Worm (Caenorhabditis elegans) whole organism, young adult: ENCODE data around the gene R12A1.3.

ENCODE experiments used
- B0019.2 ChIP-seq: fragments of 200-800 bp; sonication (Bioruptor generic); conservative IDR thresholded peaks from 2 replicates; pipeline ENCODE4 v1.3.6; 2022; ENCODE audit warnings: missing genetic modification reagents, missing genetic modification characterization, missing compliant biosample characterization
- C06A6.2 ChIP-seq: fragments of 200-800 bp; sonication (Bioruptor generic); conservative IDR thresholded peaks from 2 replicates; pipeline ENCODE4 v1.3.6; 2022; ENCODE audit warnings: missing genetic modification characterization, missing compliant biosample characterization
- D2030.7 ChIP-seq: fragments of 200-800 bp; sonication (Bioruptor generic); IDR thresholded peaks from 2 replicates; pipeline ENCODE4 v1.3.6; 2022; ENCODE audit warnings: missing genetic modification reagents, missing genetic modification characterization, missing compliant biosample characterization
- F22D6.2 ChIP-seq: sonication (generic microtip); optimal IDR thresholded peaks from 2 replicates; lab custom pipeline; 2016; ENCODE audit warnings: mild to moderate bottlenecking, missing genetic modification characterization, missing compliant biosample characterization
- F39B2.1 ChIP-seq: fragments of 200-800 bp; sonication (Bioruptor generic); IDR thresholded peaks from 2 replicates; pipeline ENCODE4 v1.3.6; 2022; ENCODE audit warnings: missing genetic modification reagents, missing genetic modification characterization, missing compliant biosample characterization
- F55B11.4 ChIP-seq: sonication (generic microtip); optimal IDR thresholded peaks from 2 replicates; lab custom pipeline; 2016; ENCODE audit warnings: missing compliant biosample characterization, missing genetic modification characterization, borderline replicate concordance; ENCODE audit not compliant: insufficient read depth
- F57A8.1 ChIP-seq: fragments of 200-800 bp; sonication (Bioruptor generic); optimal IDR thresholded peaks from 2 replicates; lab custom pipeline; 2018; ENCODE audit warnings: mild to moderate bottlenecking, missing genetic modification characterization, moderate library complexity, missing compliant biosample characterization
- K11D2.4 ChIP-seq: fragments of 200-800 bp; sonication (Bioruptor generic); IDR thresholded peaks from 2 replicates; pipeline ENCODE4 v1.3.6; 2022; ENCODE audit warnings: missing genetic modification reagents, missing genetic modification characterization, missing compliant biosample characterization
- T07F8.4 ChIP-seq: sonication (generic microtip); optimal IDR thresholded peaks from 2 replicates; lab custom pipeline; 2016; ENCODE audit warnings: mild to moderate bottlenecking, missing genetic modification characterization, moderate library complexity, missing compliant biosample characterization
- Y53F4B.3 ChIP-seq: fragments of 200-800 bp; sonication (Bioruptor generic); IDR thresholded peaks from 2 replicates; pipeline ENCODE4 v1.3.6; 2022; ENCODE audit warnings: missing genetic modification reagents, missing genetic modification characterization, missing compliant biosample characterization
- Y56A3A.18 ChIP-seq: fragments of 200-800 bp; sonication (Bioruptor generic); IDR thresholded peaks from 2 replicates; pipeline ENCODE4 v1.3.6; 2022; ENCODE audit warnings: missing genetic modification reagents, missing genetic modification characterization, missing compliant biosample characterization
- akir-1 ChIP-seq: fragments of 200-800 bp; sonication (Bioruptor generic); optimal IDR thresholded peaks from 2 replicates; lab custom pipeline; 2018; ENCODE audit warnings: mild to moderate bottlenecking, missing genetic modification characterization, moderate library complexity, missing compliant biosample characterization
- aptf-2 ChIP-seq: fragments of 200-800 bp; sonication (Bioruptor generic); conservative IDR thresholded peaks from 2 replicates; pipeline ENCODE4 v1.3.6; 2022; ENCODE audit warnings: missing genetic modification reagents, missing genetic modification characterization, missing compliant biosample characterization
- aptf-3 ChIP-seq: fragments of 200-800 bp; sonication (Bioruptor generic); IDR thresholded peaks from 2 replicates; pipeline ENCODE4 v1.3.6; 2022; ENCODE audit warnings: missing genetic modification characterization, missing compliant biosample characterization
- atf-7 ChIP-seq: sonication (generic microtip); optimal IDR thresholded peaks from 2 replicates; lab custom pipeline; 2017; ENCODE audit warnings: mild to moderate bottlenecking, missing genetic modification characterization, missing compliant biosample characterization
- athp-1 ChIP-seq: sonication (generic microtip); optimal IDR thresholded peaks from 2 replicates; lab custom pipeline; 2017; ENCODE audit warnings: mild to moderate bottlenecking, missing genetic modification characterization, missing compliant biosample characterization
- ccch-3 ChIP-seq: fragments of 200-800 bp; sonication (Bioruptor generic); optimal IDR thresholded peaks from 2 replicates; lab custom pipeline; 2018; ENCODE audit warnings: mild to moderate bottlenecking, missing genetic modification characterization, missing compliant biosample characterization
- ceh-27 ChIP-seq: fragments of 200-800 bp; sonication (Bioruptor generic); optimal IDR thresholded peaks from 2 replicates; lab custom pipeline; 2018; ENCODE audit warnings: mild to moderate bottlenecking, missing genetic modification characterization, moderate library complexity, missing compliant biosample characterization
- ceh-40 ChIP-seq: fragments of 200-800 bp; sonication (Bioruptor generic); IDR thresholded peaks from 2 replicates; pipeline ENCODE4 v1.3.6; 2022; ENCODE audit warnings: missing genetic modification characterization, missing compliant biosample characterization
- ceh-58 ChIP-seq: fragments of 200-800 bp; sonication (Bioruptor generic); IDR thresholded peaks from 2 replicates; pipeline ENCODE4 v1.3.6; 2022; ENCODE audit warnings: missing genetic modification characterization, missing compliant biosample characterization
- ceh-91 ChIP-seq: fragments of 200-800 bp; sonication (Bioruptor generic); IDR thresholded peaks from 2 replicates; pipeline ENCODE4 v1.3.6; 2022; ENCODE audit warnings: missing genetic modification reagents, missing genetic modification characterization, missing compliant biosample characterization
- die-1 ChIP-seq: sonication (generic microtip); optimal IDR thresholded peaks from 2 replicates; lab custom pipeline; 2016; ENCODE audit warnings: missing genotype, mild to moderate bottlenecking, missing genetic modification characterization, missing compliant biosample characterization
- dpff-1 ChIP-seq: sonication (generic microtip); optimal IDR thresholded peaks from 2 replicates; lab custom pipeline; 2017; ENCODE audit warnings: mild to moderate bottlenecking, missing genetic modification characterization, missing compliant biosample characterization
- egl-18 ChIP-seq: fragments of 200-800 bp; sonication (Bioruptor generic); IDR thresholded peaks from 2 replicates; pipeline ENCODE4 v1.3.6; 2022; ENCODE audit warnings: missing genetic modification reagents, missing genetic modification characterization, missing compliant biosample characterization
- ekl-4 ChIP-seq: fragments of 200-800 bp; sonication (Bioruptor generic); IDR thresholded peaks from 2 replicates; pipeline ENCODE4 v1.3.6; 2022; ENCODE audit warnings: missing genetic modification reagents, missing genetic modification characterization, missing compliant biosample characterization
- ets-4 ChIP-seq: fragments of 200-800 bp; sonication (Bioruptor generic); optimal IDR thresholded peaks from 2 replicates; lab custom pipeline; 2018; ENCODE audit warnings: mild to moderate bottlenecking, missing genetic modification characterization, missing compliant biosample characterization
- hmg-20 ChIP-seq: fragments of 200-800 bp; sonication (Bioruptor generic); IDR thresholded peaks from 2 replicates; pipeline ENCODE4 v1.3.6; 2022; ENCODE audit warnings: missing genetic modification reagents, missing genetic modification characterization, missing compliant biosample characterization
- hsf-1 ChIP-seq: fragments of 200-800 bp; sonication (Bioruptor generic); IDR thresholded peaks from 2 replicates; pipeline ENCODE4 v1.3.6; 2022; ENCODE audit warnings: missing genetic modification reagents, missing genetic modification characterization, missing compliant biosample characterization
- lin-54 ChIP-seq: fragments of 200-800 bp; sonication (Bioruptor generic); optimal IDR thresholded peaks from 2 replicates; lab custom pipeline; 2018; ENCODE audit warnings: mild to moderate bottlenecking, missing genetic modification characterization, missing compliant biosample characterization
- lir-1 ChIP-seq: fragments of 200-800 bp; sonication (Bioruptor generic); conservative IDR thresholded peaks from 2 replicates; pipeline ENCODE4 v1.3.6; 2022; ENCODE audit warnings: missing genetic modification reagents, missing genetic modification characterization, missing compliant biosample characterization
- lsl-1 ChIP-seq: fragments of 200-800 bp; sonication (Bioruptor generic); optimal IDR thresholded peaks from 2 replicates; lab custom pipeline; 2018; ENCODE audit warnings: mild to moderate bottlenecking, missing genetic modification characterization, moderate library complexity, missing compliant biosample characterization
- madf-8 ChIP-seq: fragments of 200-800 bp; sonication (Bioruptor generic); conservative IDR thresholded peaks from 2 replicates; pipeline ENCODE4 v1.3.6; 2022; ENCODE audit warnings: missing genetic modification reagents, missing genetic modification characterization, missing compliant biosample characterization
- mes-4 ChIP-seq: sonication (generic microtip); optimal IDR thresholded peaks from 2 replicates; lab custom pipeline; 2016; ENCODE audit warnings: missing genotype, missing genetic modification characterization, missing compliant biosample characterization
- nfyb-1 ChIP-seq: fragments of 200-800 bp; sonication (Bioruptor generic); IDR thresholded peaks from 2 replicates; pipeline ENCODE4 v1.3.6; 2022; ENCODE audit warnings: missing genetic modification reagents, missing genetic modification characterization, missing compliant biosample characterization
- nhr-179 ChIP-seq: sonication (generic microtip); optimal IDR thresholded peaks from 2 replicates; lab custom pipeline; 2016; ENCODE audit warnings: mild to moderate bottlenecking, missing genetic modification characterization, missing compliant biosample characterization
- rcor-1 ChIP-seq: fragments of 200-800 bp; sonication (Bioruptor generic); IDR thresholded peaks from 2 replicates; pipeline ENCODE4 v1.3.6; 2022; ENCODE audit warnings: missing genetic modification reagents, missing genetic modification characterization, missing compliant biosample characterization
- rec-8 ChIP-seq, 2 experiments: sonication (generic microtip); optimal IDR thresholded peaks; 2 replicates each; lab custom pipeline; 2016; ENCODE audit warnings: mild to moderate bottlenecking in 2 of 2, missing genetic modification characterization in 2 of 2, missing genetic modification reagents in 2 of 2, missing genotype in 2 of 2, missing biosample characterization in 1 of 2, missing compliant biosample characterization in 1 of 2, moderate library complexity in 1 of 2
- repo-1 ChIP-seq: sonication (generic microtip); optimal IDR thresholded peaks from 2 replicates; lab custom pipeline; 2017; ENCODE audit warnings: mild to moderate bottlenecking, missing genetic modification characterization, missing compliant biosample characterization
- rpc-1 ChIP-seq, 2 experiments: fragments of 150-350 bp in 1 of 2; sonication (generic microtip) in 1 of 2; optimal IDR thresholded peaks; 2 replicates each; lab custom pipeline; 2014 to 2018; ENCODE audit warnings: missing biosample characterization in 1 of 2, missing genetic modification characterization in 1 of 2, missing genetic modification reagents in 1 of 2, missing genotype in 1 of 2
- snpc-1.3 ChIP-seq: sonication (generic microtip); optimal IDR thresholded peaks from 2 replicates; lab custom pipeline; 2017; ENCODE audit warnings: missing genetic modification characterization, mild to moderate bottlenecking, missing compliant biosample characterization, antibody characterized with exemption, moderate library complexity, missing genotype, missing genetic modification reagents; ENCODE audit not compliant: insufficient read depth
- snpc-4 ChIP-seq, 5 experiments: fragments of 150-350 bp in 1 of 5; sonication (generic microtip) in 4 of 5; optimal IDR thresholded peaks; 2 replicates each; lab custom pipeline; 2014 to 2018; ENCODE audit warnings: missing genetic modification characterization in 5 of 5, missing biosample characterization in 3 of 5, antibody characterized with exemption in 2 of 5, mild to moderate bottlenecking in 2 of 5, missing compliant biosample characterization in 2 of 5, missing genotype in 2 of 5, moderate library complexity in 2 of 5, missing genetic modification reagents in 1 of 5
- tbp1 ChIP-seq: fragments of 200-800 bp; sonication (Bioruptor generic); optimal IDR thresholded peaks from 2 replicates; lab custom pipeline; 2018; ENCODE audit warnings: mild to moderate bottlenecking, missing genetic modification characterization, missing compliant biosample characterization
- tlf-1 ChIP-seq: fragments of 200-800 bp; sonication (Bioruptor generic); optimal IDR thresholded peaks from 2 replicates; lab custom pipeline; 2018; ENCODE audit warnings: mild to moderate bottlenecking, missing genetic modification characterization, missing compliant biosample characterization
- zim-3 ChIP-seq: sonication (generic microtip); optimal IDR thresholded peaks from 2 replicates; lab custom pipeline; 2017; ENCODE audit warnings: mild to moderate bottlenecking, missing genetic modification characterization, moderate library complexity, missing compliant biosample characterization
- ztf-3 ChIP-seq: fragments of 200-800 bp; sonication (Bioruptor generic); optimal IDR thresholded peaks from 2 replicates; lab custom pipeline; 2018; ENCODE audit warnings: mild to moderate bottlenecking, missing genetic modification characterization, missing compliant biosample characterization
- ztf-6 ChIP-seq: fragments of 200-800 bp; sonication (Bioruptor generic); IDR thresholded peaks from 2 replicates; pipeline ENCODE4 v1.3.6; 2022; ENCODE audit warnings: missing genetic modification reagents, missing genetic modification characterization, missing compliant biosample characterization

The R12A1.3 gene

ce11 chrV:1471078-1471969, 45.7 kb upstream of the R12A1.3 start (continued):
- no peak for TF ChIP-seq ztf-6 (GFP tag; lab: Robert Waterston, UW)
- TF ChIP-seq lsl-1: peak; percentile 67
- no peak for TF ChIP-seq repo-1
- no peak for TF ChIP-seq Y56A3A.18
- no peak for TF ChIP-seq zim-3 (tag; lab: Kevin White, UChicago)
- TF ChIP-seq egl-18: no peak
- TF ChIP-seq die-1 (tag; lab: Kevin White, UChicago): no peak
- TF ChIP-seq rcor-1: peak; percentile 34; the same call in 1 of the 2 replicates
- TF ChIP-seq lin-54 (GFP tag; lab: Kevin White, UChicago): peak; percentile 92
- TF ChIP-seq athp-1: no peak
- TF ChIP-seq ceh-58 (GFP tag; lab: Robert Waterston, UW): no peak
- TF ChIP-seq T07F8.4 (tag; lab: Kevin White, UChicago): no peak
- TF ChIP-seq madf-8 (GFP tag; lab: Robert Waterston, UW): peak; percentile 70
- TF ChIP-seq ceh-27: no peak
- TF ChIP-seq lir-1: no peak
- peak; percentile 11 for TF ChIP-seq tlf-1 (GFP tag; lab: Kevin White, UChicago)
- no peak for TF ChIP-seq rpc-1 (optimal IDR thresholded peaks at IDR 0.05; lab: Kevin White, UChicago)
- TF ChIP-seq rpc-1 (tag; optimal IDR thresholded peaks at IDR 0.05; lab: Kevin White, UChicago): no peak
- no peak for TF ChIP-seq mes-4 (tag; lab: Kevin White, UChicago)
- no peak for TF ChIP-seq F57A8.1 (GFP tag; lab: Kevin White, UChicago)
- TF ChIP-seq F55B11.4 (tag; lab: Kevin White, UChicago): no peak
- peak; percentile 38 for TF ChIP-seq snpc-4 (GFP tag; optimal IDR thresholded peaks at IDR 0.05; lab: Kevin White, UChicago)
- peak in 2 of 4 experiments; percentile 31 to 52 for TF ChIP-seq snpc-4 (tag; optimal IDR thresholded peaks at IDR 0.05; lab: Kevin White, UChicago)
- TF ChIP-seq ceh-40: no peak
- no peak for TF ChIP-seq hmg-20 (GFP tag; lab: Robert Waterston, UW)
- TF ChIP-seq ets-4 (GFP tag; lab: Kevin White, UChicago): no peak
- TF ChIP-seq dpff-1 (tag; lab: Kevin White, UChicago): no peak
- TF ChIP-seq nhr-179 (tag; lab: Kevin White, UChicago): no peak
- TF ChIP-seq Y53F4B.3 (GFP tag; lab: Robert Waterston, UW): no peak
- TF ChIP-seq akir-1 (GFP tag; lab: Kevin White, UChicago): no peak
- TF ChIP-seq nfyb-1 (GFP tag; lab: Robert Waterston, UW): no peak
- no peak for TF ChIP-seq ekl-4 (GFP tag; lab: Robert Waterston, UW)
- TF ChIP-seq ztf-3 (GFP tag; lab: Kevin White, UChicago): no peak
- no peak for TF ChIP-seq rec-8 (tag; optimal IDR thresholded peaks at IDR 0.05; lab: Kevin White, UChicago)
- TF ChIP-seq tbp1 (GFP tag; lab: Kevin White, UChicago): peak; percentile 49
- no peak for TF ChIP-seq F39B2.1 (GFP tag; lab: Robert Waterston, UW)
- TF ChIP-seq snpc-1.3: peak; percentile 38
- TF ChIP-seq hsf-1 (GFP tag; lab: Robert Waterston, UW): no peak
- TF ChIP-seq B0019.2 (GFP tag; lab: Robert Waterston, UW): no peak
- TF ChIP-seq K11D2.4: no peak; the same call in 1 of the 2 replicates
- TF ChIP-seq D2030.7: peak; percentile 77
- TF ChIP-seq atf-7: no peak
- no peak for TF ChIP-seq ccch-3 (GFP tag; lab: Kevin White, UChicago)
- TF ChIP-seq ceh-91: peak; percentile 76
- no peak for TF ChIP-seq F22D6.2 (tag; lab: Kevin White, UChicago)
- TF ChIP-seq aptf-3 (GFP tag; lab: Robert Waterston, UW): no peak
- TF ChIP-seq aptf-2 (GFP tag; lab: Robert Waterston, UW): no peak
- no peak for TF ChIP-seq C06A6.2 (GFP tag; lab: Robert Waterston, UW)
